Fruit fly (Drosophila melanogaster) whole organism, embryonic: ENCODE data around the gene Ae2.

Source experiments
- Adf1 ChIP-seq: fragments of 200-800 bp; sonication (Bioruptor generic); IDR thresholded peaks from 2 replicates; pipeline ENCODE4 v1.3.6; 2022; ENCODE audit warnings: missing biosample characterization, missing genetic modification characterization
- Atf3 ChIP-seq: fragments of 200-800 bp; sonication (Bioruptor generic); optimal IDR thresholded peaks from 3 replicates; lab custom pipeline; 2016; ENCODE audit warnings: missing biosample characterization, missing genetic modification characterization
- CG12391 ChIP-seq: fragments of 200-800 bp; sonication (Bioruptor generic); optimal IDR thresholded peaks from 3 replicates; lab custom pipeline; 2018; ENCODE audit warnings: missing biosample characterization, mild to moderate bottlenecking, missing genetic modification characterization, moderate library complexity
- CG13296 ChIP-seq: fragments of 200-800 bp; sonication (Bioruptor generic); optimal IDR thresholded peaks from 3 replicates; lab custom pipeline; 2018; ENCODE audit warnings: missing biosample characterization, mild to moderate bottlenecking, missing genetic modification characterization
- CG14014 ChIP-seq: fragments of 200-800 bp; sonication (Bioruptor generic); IDR thresholded peaks from 2 replicates; pipeline ENCODE4 v1.3.6; 2022; ENCODE audit warnings: missing biosample characterization, missing genetic modification characterization
- CG15073 ChIP-seq: fragments of 200-800 bp; sonication (Bioruptor generic); optimal IDR thresholded peaks from 2 replicates; lab custom pipeline; 2016; ENCODE audit warnings: missing biosample characterization, missing genetic modification characterization
- CG16863 ChIP-seq: fragments of 200-800 bp; sonication (Bioruptor generic); optimal IDR thresholded peaks from 3 replicates; lab custom pipeline; 2016; ENCODE audit warnings: missing biosample characterization, missing genetic modification characterization
- CG33557 ChIP-seq: fragments of 200-800 bp; sonication (Bioruptor generic); optimal IDR thresholded peaks from 2 replicates; lab custom pipeline; 2019; ENCODE audit warnings: missing biosample characterization, mild to moderate bottlenecking, missing genetic modification characterization, moderate library complexity
- CG4282 ChIP-seq: fragments of 200-800 bp; sonication (Bioruptor generic); optimal IDR thresholded peaks from 2 replicates; lab custom pipeline; 2016; ENCODE audit warnings: missing biosample characterization, missing genetic modification characterization
- CG4820 ChIP-seq: fragments of 200-800 bp; sonication (Bioruptor generic); optimal IDR thresholded peaks from 3 replicates; lab custom pipeline; 2016; ENCODE audit warnings: missing biosample characterization, missing genetic modification characterization
- CG6683 ChIP-seq: fragments of 200-800 bp; sonication (Bioruptor generic); optimal IDR thresholded peaks from 2 replicates; lab custom pipeline; 2017; ENCODE audit warnings: missing biosample characterization, mild to moderate bottlenecking, missing genetic modification characterization, missing genetic modification reagents
- CG6689 ChIP-seq: fragments of 200-800 bp; sonication (Bioruptor generic); IDR thresholded peaks from 2 replicates; pipeline ENCODE4 v1.3.6; 2022; ENCODE audit warnings: missing biosample characterization, missing genetic modification characterization
- CG8359 ChIP-seq: fragments of 200-800 bp; sonication (Bioruptor generic); optimal IDR thresholded peaks from 2 replicates; lab custom pipeline; 2017; ENCODE audit warnings: missing biosample characterization, mild to moderate bottlenecking, missing genetic modification characterization, borderline replicate concordance
- CHES-1-like ChIP-seq: fragments of 200-800 bp; sonication (Bioruptor generic); optimal IDR thresholded peaks from 2 replicates; lab custom pipeline; 2016; ENCODE audit warnings: missing biosample characterization, missing genetic modification characterization
- CTCF ChIP-seq: fragments of 200-800 bp; sonication (Bioruptor generic); optimal IDR thresholded peaks from 2 replicates; lab custom pipeline; 2017; ENCODE audit warnings: missing biosample characterization, mild to moderate bottlenecking, missing genetic modification characterization, moderate library complexity
- CkIIα-i1 ChIP-seq: fragments of 200-800 bp; sonication (Bioruptor generic); IDR thresholded peaks from 2 replicates; pipeline ENCODE4 v1.3.6; 2022; ENCODE audit warnings: missing biosample characterization, missing genetic modification characterization
- E2f2 ChIP-seq: fragments of 200-800 bp; sonication (Bioruptor generic); IDR thresholded peaks from 2 replicates; pipeline ENCODE4 v1.3.6; 2022; ENCODE audit warnings: missing biosample characterization, missing genetic modification characterization
- ERR ChIP-seq: fragments of 200-800 bp; sonication (Bioruptor generic); optimal IDR thresholded peaks from 2 replicates; lab custom pipeline; 2016; ENCODE audit warnings: missing biosample characterization, missing genetic modification characterization
- Ets65A ChIP-seq: fragments of 200-800 bp; sonication (Bioruptor generic); peaks from one replicate; lab custom pipeline; 2016; ENCODE audit warnings: missing biosample characterization, missing genetic modification characterization
- Fer1 ChIP-seq: fragments of 200-800 bp; sonication (Bioruptor generic); optimal IDR thresholded peaks from 2 replicates; lab custom pipeline; 2017; ENCODE audit warnings: missing biosample characterization, mild to moderate bottlenecking, missing genetic modification characterization
- HLH4C ChIP-seq: fragments of 200-800 bp; sonication (Bioruptor generic); IDR thresholded peaks from 3 replicates; pipeline ENCODE4 v1.3.6; 2022; ENCODE audit warnings: missing biosample characterization, missing genetic modification characterization; ENCODE audit not compliant: partially characterized antibody
- Med ChIP-seq: fragments of 200-800 bp; sonication (Bioruptor generic); peaks from one replicate; lab custom pipeline; 2016; ENCODE audit warnings: missing biosample characterization, missing genetic modification characterization, mild to moderate bottlenecking, inconsistent platforms, moderate library complexity
- Mes4 ChIP-seq: fragments of 200-800 bp; sonication (Bioruptor generic); optimal IDR thresholded peaks from 2 replicates; lab custom pipeline; 2016; ENCODE audit warnings: missing biosample characterization, missing genetic modification characterization
- Myb ChIP-seq: fragments of 200-800 bp; sonication (Bioruptor generic); optimal IDR thresholded peaks from 2 replicates; lab custom pipeline; 2016; ENCODE audit warnings: missing biosample characterization, missing genetic modification characterization
- NC2α ChIP-seq: fragments of 200-800 bp; sonication (Bioruptor generic); optimal IDR thresholded peaks from 2 replicates; lab custom pipeline; 2016; ENCODE audit warnings: missing biosample characterization, missing genetic modification characterization
- NFAT ChIP-seq: fragments of 200-800 bp; sonication (Bioruptor generic); IDR thresholded peaks from 2 replicates; pipeline ENCODE4 v1.3.6; 2022; ENCODE audit warnings: missing biosample characterization, missing genetic modification characterization
- Nf-YB ChIP-seq: fragments of 200-800 bp; sonication (Bioruptor generic); optimal IDR thresholded peaks from 3 replicates; lab custom pipeline; 2019; ENCODE audit warnings: missing biosample characterization, mild to moderate bottlenecking, missing genetic modification characterization, moderate library complexity
- Six4 ChIP-seq: fragments of 200-800 bp; sonication (Bioruptor generic); optimal IDR thresholded peaks from 2 replicates; lab custom pipeline; 2016; ENCODE audit warnings: missing biosample characterization, missing genetic modification characterization
- TFAM ChIP-seq: fragments of 200-800 bp; sonication (Bioruptor generic); optimal IDR thresholded peaks from 2 replicates; lab custom pipeline; 2017; ENCODE audit warnings: missing biosample characterization, missing genetic modification characterization, inconsistent platforms
- ato ChIP-seq: fragments of 200-800 bp; sonication (Bioruptor generic); IDR thresholded peaks from 2 replicates; pipeline ENCODE4 v1.3.6; 2022; ENCODE audit warnings: missing biosample characterization, missing genetic modification characterization; ENCODE audit not compliant: partially characterized antibody
- caup ChIP-seq: fragments of 200-800 bp; sonication (Bioruptor generic); optimal IDR thresholded peaks from 3 replicates; lab custom pipeline; 2017; ENCODE audit warnings: missing biosample characterization, mild to moderate bottlenecking, missing genetic modification characterization, moderate library complexity; ENCODE audit not compliant: severe bottlenecking
- chinmo ChIP-seq: fragments of 200-800 bp; sonication (Bioruptor generic); IDR thresholded peaks from 4 replicates; pipeline ENCODE4 v1.3.6; 2022; ENCODE audit warnings: missing biosample characterization, missing genetic modification characterization; ENCODE audit not compliant: partially characterized antibody
- chm ChIP-seq: fragments of 200-800 bp; sonication (Bioruptor generic); IDR thresholded peaks from 2 replicates; pipeline ENCODE4 v1.3.6; 2022; ENCODE audit warnings: missing biosample characterization, missing genetic modification characterization
- disco-r ChIP-seq: fragments of 200-800 bp; sonication (Bioruptor generic); optimal IDR thresholded peaks from 2 replicates; lab custom pipeline; 2016; ENCODE audit warnings: missing biosample characterization, missing genetic modification characterization
- dpn ChIP-seq, 2 experiments: fragments of 200-800 bp; sonication (Bioruptor generic); optimal IDR thresholded peaks; 3 replicates each; lab custom pipeline; 2016; ENCODE audit warnings: missing biosample characterization in 2 of 2, missing genetic modification characterization in 2 of 2
- emc ChIP-seq: fragments of 200-800 bp; sonication (Bioruptor generic); optimal IDR thresholded peaks from 2 replicates; lab custom pipeline; 2016; ENCODE audit warnings: missing biosample characterization, missing genetic modification characterization
- gfzf ChIP-seq: fragments of 200-800 bp; sonication (Bioruptor generic); optimal IDR thresholded peaks from 2 replicates; lab custom pipeline; 2016; ENCODE audit warnings: missing biosample characterization, mild to moderate bottlenecking, missing genetic modification characterization, moderate library complexity
- gt ChIP-seq: fragments of 200-800 bp; sonication (Bioruptor generic); IDR thresholded peaks from 2 replicates; pipeline ENCODE4 v1.3.6; 2022; ENCODE audit warnings: missing biosample characterization, missing genetic modification characterization
- hb ChIP-seq: fragments of 200-800 bp; sonication (Bioruptor generic); IDR thresholded peaks from 3 replicates; pipeline ENCODE4 v1.3.6; 2022; ENCODE audit warnings: missing biosample characterization, missing genetic modification characterization; ENCODE audit not compliant: partially characterized antibody
- hkb ChIP-seq, 2 experiments: fragments of 200-800 bp in 1 of 2; fragments of >200 bp in 1 of 2; sonication (Bioruptor generic) in 1 of 2; IDR thresholded peaks in 1 of 2; optimal IDR thresholded peaks in 1 of 2; 2 replicates each; pipeline versions ENCODE4 v1.3.6 to Lab custom; 2017 to 2022; ENCODE audit warnings: missing biosample characterization in 1 of 2, missing genetic modification characterization in 1 of 2
- luna ChIP-seq: fragments of 200-800 bp; sonication (Bioruptor generic); optimal IDR thresholded peaks from 2 replicates; lab custom pipeline; 2016; ENCODE audit warnings: missing biosample characterization, missing genetic modification characterization
- maf-S ChIP-seq: fragments of 200-800 bp; sonication (Bioruptor generic); optimal IDR thresholded peaks from 2 replicates; lab custom pipeline; 2016; ENCODE audit warnings: missing biosample characterization, missing genetic modification characterization
- odd ChIP-seq: fragments of 200-800 bp; sonication (Bioruptor generic); optimal IDR thresholded peaks from 2 replicates; lab custom pipeline; 2017; ENCODE audit warnings: missing biosample characterization, mild to moderate bottlenecking, missing genetic modification characterization
- psq ChIP-seq: fragments of 200-800 bp; sonication (Bioruptor generic); optimal IDR thresholded peaks from 2 replicates; lab custom pipeline; 2017; ENCODE audit warnings: missing biosample characterization, missing genetic modification characterization
- pum ChIP-seq: fragments of 200-800 bp; sonication (Bioruptor generic); optimal IDR thresholded peaks from 2 replicates; lab custom pipeline; 2016; ENCODE audit warnings: missing biosample characterization, missing genetic modification characterization
- ranshi ChIP-seq: fragments of 200-800 bp; sonication (Bioruptor generic); IDR thresholded peaks from 2 replicates; pipeline ENCODE4 v1.3.6; 2022; ENCODE audit warnings: missing biosample characterization, missing genetic modification characterization
- repo ChIP-seq: fragments of 200-800 bp; sonication (Bioruptor generic); optimal IDR thresholded peaks from 2 replicates; lab custom pipeline; 2016; ENCODE audit warnings: missing biosample characterization, missing genetic modification characterization
- sim ChIP-seq: fragments of 200-800 bp; sonication (Bioruptor generic); IDR thresholded peaks from 2 replicates; pipeline ENCODE4 v1.3.6; 2022; ENCODE audit warnings: missing biosample characterization, missing genetic modification characterization
- ssp ChIP-seq: fragments of 200-800 bp; sonication (Bioruptor generic); IDR thresholded peaks from 2 replicates; pipeline ENCODE4 v1.3.6; 2022; ENCODE audit warnings: missing biosample characterization, missing genetic modification characterization
- tup ChIP-seq: fragments of 200-800 bp; sonication (Bioruptor generic); optimal IDR thresholded peaks from 2 replicates; lab custom pipeline; 2016; ENCODE audit warnings: missing biosample characterization, mild to moderate bottlenecking, missing genetic modification characterization, moderate library complexity
- tx ChIP-seq: fragments of 200-800 bp; sonication (Bioruptor generic); optimal IDR thresholded peaks from 2 replicates; lab custom pipeline; 2016; ENCODE audit warnings: missing biosample characterization, missing genetic modification characterization

Ae2 gene

dm6 chr3L:9744060-9744549, 19.2 kb upstream of the Ae2 start (continued):
- peak; percentile 76 for TF ChIP-seq CG8359 (GFP tag; lab: Kevin White, UChicago)
- TF ChIP-seq maf-S (GFP tag; lab: Kevin White, UChicago) = peak; percentile 80
- TF ChIP-seq Med = peak; percentile 91
- TF ChIP-seq tx (GFP tag; lab: Kevin White, UChicago) = peak; percentile 52
- TF ChIP-seq tup = no peak
- TF ChIP-seq Mes4 = peak; percentile 40
- peak; percentile 40 for TF ChIP-seq emc
- TF ChIP-seq CTCF = peak; percentile 64
- peak; percentile 27 for TF ChIP-seq CHES-1-like (GFP tag; lab: Kevin White, UChicago)
- TF ChIP-seq ranshi (GFP tag; lab: Robert Waterston, UW) = peak; percentile 79
- TF ChIP-seq CG12391 = peak; percentile 81
- TF ChIP-seq E2f2 (GFP tag; lab: Robert Waterston, UW) = peak; percentile 68
- no peak for TF ChIP-seq ERR
- 0 out of 2 replicates have a peak, but pooled peaks have one; percentile 18 for TF ChIP-seq chm
- TF ChIP-seq HLH4C = no peak
- no peak for TF ChIP-seq hkb (optimal IDR thresholded peaks at IDR 0.05; lab: Kevin White, UChicago)
- peak; percentile 89 for TF ChIP-seq hkb (GFP tag; IDR thresholded peaks at IDR 0.05; lab: Robert Waterston, UW)
- peak; percentile 86 for TF ChIP-seq CG6683 (GFP tag; lab: Kevin White, UChicago)
- peak; percentile 78; the same call in 1 of the 2 replicates for TF ChIP-seq sim
- TF ChIP-seq Six4 (GFP tag; lab: Kevin White, UChicago) = peak; percentile 78
- TF ChIP-seq disco-r (GFP tag; lab: Kevin White, UChicago) = peak; percentile 62
- TF ChIP-seq chinmo (GFP tag; lab: Robert Waterston, UW) = no peak
- peak; percentile 78 for TF ChIP-seq CG14014 (GFP tag; lab: Robert Waterston, UW)
- TF ChIP-seq caup (GFP tag; lab: Kevin White, UChicago) = peak; percentile 68
- TF ChIP-seq repo (GFP tag; lab: Kevin White, UChicago) = peak; percentile 87
- TF ChIP-seq gfzf = no peak
- TF ChIP-seq Myb (GFP tag; lab: Kevin White, UChicago) = peak; percentile 66
- TF ChIP-seq NFAT (GFP tag; lab: Robert Waterston, UW) = peak; percentile 52; the same call in 1 of the 2 replicates
- peak; percentile 94 for TF ChIP-seq Fer1
- peak; percentile 51 for TF ChIP-seq CG16863 (GFP tag; lab: Kevin White, UChicago)
- TF ChIP-seq luna (GFP tag; lab: Kevin White, UChicago) = no peak
- peak; percentile 58 for TF ChIP-seq ssp
- TF ChIP-seq odd (GFP tag; lab: Kevin White, UChicago) = peak; percentile 81
- TF ChIP-seq ato (GFP tag; lab: Robert Waterston, UW) = no peak
- TF ChIP-seq gt (GFP tag; lab: Robert Waterston, UW) = no peak
- peak; percentile 92 for TF ChIP-seq CG4820 (GFP tag; lab: Kevin White, UChicago)
- TF ChIP-seq Nf-YB (GFP tag; lab: Kevin White, UChicago) = peak; percentile 61
- peak; percentile 4 for TF ChIP-seq CG4282 (GFP tag; lab: Kevin White, UChicago)
- peak; percentile 55 for TF ChIP-seq TFAM (GFP tag; lab: Kevin White, UChicago)
- TF ChIP-seq pum = peak; percentile 85
- peak; percentile 44; the same call in 1 of the 2 replicates for TF ChIP-seq CkIIα-i1
- TF ChIP-seq hb (GFP tag; lab: Robert Waterston, UW) = no peak
- TF ChIP-seq psq (GFP tag; lab: Kevin White, UChicago) = no peak
- peak; percentile 72 for TF ChIP-seq CG33557
- TF ChIP-seq CG15073 = no peak
- peak; percentile 75 to 76 for TF ChIP-seq dpn (GFP tag; optimal IDR thresholded peaks at IDR 0.05; lab: Kevin White, UChicago)
- peak; percentile 10 for TF ChIP-seq Atf3 (GFP tag; lab: Kevin White, UChicago)
- peak; percentile 62 for TF ChIP-seq Ets65A (GFP tag; lab: Kevin White, UChicago)
- no peak for TF ChIP-seq NC2α
- TF ChIP-seq CG6689 (GFP tag; lab: Robert Waterston, UW) = peak; percentile 95
- TF ChIP-seq Adf1 (GFP tag; lab: Robert Waterston, UW) = no peak
- TF ChIP-seq CG13296 (GFP tag; lab: Kevin White, UChicago) = peak; percentile 93
